Worm (Caenorhabditis elegans) whole organism, L1 larva: Measurements from ENCODE around the gene ung-1.

Source experiments
- C04F5.9 ChIP-seq: sonication (generic microtip); optimal IDR thresholded peaks from 2 replicates; lab custom pipeline; 2016; ENCODE audit warnings: missing genetic modification characterization, missing compliant biosample characterization
- C34B4.2 ChIP-seq: sonication (generic microtip); optimal IDR thresholded peaks from 2 replicates; lab custom pipeline; 2017; ENCODE audit warnings: mild to moderate bottlenecking, missing genetic modification characterization, missing compliant biosample characterization
- aly-2 ChIP-seq: fragments of 150-350 bp; optimal IDR thresholded peaks from 2 replicates; lab custom pipeline; 2014; ENCODE audit warnings: missing biosample characterization, missing genetic modification characterization
- ama-1 ChIP-seq: fragments of 150-350 bp; optimal IDR thresholded peaks from 2 replicates; lab custom pipeline; 2014
- ceh-82 ChIP-seq, 3 experiments: fragments of 150-350 bp in 1 of 3; sonication (generic microtip) in 2 of 3; optimal IDR thresholded peaks; 2 replicates each; lab custom pipeline; 2014 to 2017; ENCODE audit warnings: missing biosample characterization in 3 of 3, missing genetic modification characterization in 3 of 3
- dpl-1 ChIP-seq, 3 experiments: fragments of 150-350 bp in 2 of 3; sonication (generic microtip) in 1 of 3; optimal IDR thresholded peaks; 2 replicates each; lab custom pipeline; 2014 to 2017; ENCODE audit warnings: missing biosample characterization in 3 of 3, missing genetic modification characterization in 3 of 3, missing genetic modification reagents in 3 of 3
- dsc-1 ChIP-seq: sonication (generic microtip); optimal IDR thresholded peaks from 2 replicates; lab custom pipeline; 2016; ENCODE audit warnings: mild to moderate bottlenecking, missing genetic modification characterization, missing compliant biosample characterization
- efl-1 ChIP-seq, 4 experiments: fragments of 150-350 bp; optimal IDR thresholded peaks in 3 of 4; peaks in 1 of 4; 1 replicate in 1 of 4; 2 replicates in 3 of 4; lab custom pipeline; 2014; ENCODE audit warnings: missing biosample characterization in 2 of 4, missing genetic modification characterization in 2 of 4, missing genetic modification reagents in 2 of 4
- elt-2 ChIP-seq: sonication (generic microtip); optimal IDR thresholded peaks from 2 replicates; lab custom pipeline; 2016; ENCODE audit warnings: missing genetic modification characterization, mild to moderate bottlenecking, inconsistent platforms, missing compliant biosample characterization, missing genetic modification reagents
- fkh-10 ChIP-seq: sonication (generic microtip); optimal IDR thresholded peaks from 2 replicates; lab custom pipeline; 2017; ENCODE audit warnings: missing biosample characterization, missing genetic modification reagents, missing genetic modification characterization
- fkh-4 ChIP-seq: sonication (generic microtip); optimal IDR thresholded peaks from 2 replicates; lab custom pipeline; 2016; ENCODE audit warnings: missing compliant biosample characterization, missing genetic modification characterization, borderline replicate concordance
- fkh-8 ChIP-seq: sonication (generic microtip); optimal IDR thresholded peaks from 2 replicates; lab custom pipeline; 2016; ENCODE audit warnings: mild to moderate bottlenecking, missing genetic modification characterization, missing compliant biosample characterization
- hlh-17 ChIP-seq: fragments of 200-800 bp; sonication (Bioruptor generic); optimal IDR thresholded peaks from 2 replicates; lab custom pipeline; 2018; ENCODE audit warnings: missing genetic modification characterization, mild to moderate bottlenecking, missing compliant biosample characterization, moderate library complexity, borderline replicate concordance
- hpl-2 ChIP-seq: fragments of 150-350 bp; optimal IDR thresholded peaks from 2 replicates; lab custom pipeline; 2014; ENCODE audit warnings: missing biosample characterization, missing genetic modification reagents, missing genetic modification characterization
- lin-13 ChIP-seq: fragments of 150-350 bp; optimal IDR thresholded peaks from 2 replicates; lab custom pipeline; 2014; ENCODE audit warnings: missing biosample characterization, missing genetic modification reagents, missing genetic modification characterization
- lin-14 ChIP-seq: fragments of 200-800 bp; sonication (Bioruptor generic); optimal IDR thresholded peaks from 2 replicates; lab custom pipeline; 2018; ENCODE audit warnings: mild to moderate bottlenecking, missing genetic modification characterization, moderate library complexity, missing compliant biosample characterization
- lin-15B ChIP-seq: fragments of 150-350 bp; sonication (generic microtip); optimal IDR thresholded peaks from 3 replicates; lab custom pipeline; 2014; ENCODE audit warnings: missing biosample characterization, missing genetic modification characterization
- lin-35 ChIP-seq, 2 experiments: fragments of 150-350 bp; optimal IDR thresholded peaks; 2 replicates each; lab custom pipeline; 2014; ENCODE audit warnings: missing biosample characterization in 2 of 2, missing genetic modification characterization in 2 of 2, missing genetic modification reagents in 2 of 2
- lin-39 ChIP-seq: fragments of 150-350 bp; optimal IDR thresholded peaks from 2 replicates; lab custom pipeline; 2014; ENCODE audit warnings: missing biosample characterization, missing genetic modification reagents, missing genetic modification characterization
- lir-3 ChIP-seq: sonication (generic microtip); optimal IDR thresholded peaks from 2 replicates; lab custom pipeline; 2016; ENCODE audit warnings: mild to moderate bottlenecking, missing genetic modification characterization, moderate library complexity, missing compliant biosample characterization; ENCODE audit not compliant: poor library complexity
- lsy-2 ChIP-seq, 2 experiments: fragments of 150-350 bp; optimal IDR thresholded peaks; 2 replicates each; lab custom pipeline; 2014; ENCODE audit warnings: missing biosample characterization in 2 of 2, missing genetic modification characterization in 2 of 2
- mab-9 ChIP-seq: fragments of 200-800 bp; sonication (Bioruptor generic); IDR thresholded peaks from 2 replicates; pipeline ENCODE4 v1.3.6; 2022; ENCODE audit warnings: missing genetic modification reagents, missing genetic modification characterization, missing compliant biosample characterization
- mdl-1 ChIP-seq, 2 experiments: fragments of 150-350 bp; optimal IDR thresholded peaks; 2 replicates each; lab custom pipeline; 2014 to 2017; ENCODE audit warnings: missing biosample characterization in 2 of 2, missing genetic modification characterization in 2 of 2, inconsistent platforms in 1 of 2
- mef-2 ChIP-seq: fragments of 150-350 bp; optimal IDR thresholded peaks from 2 replicates; lab custom pipeline; 2014; ENCODE audit warnings: missing biosample characterization, missing genetic modification characterization
- mep-1 ChIP-seq: fragments of 150-350 bp; optimal IDR thresholded peaks from 2 replicates; lab custom pipeline; 2014; ENCODE audit warnings: missing biosample characterization, missing genetic modification characterization
- nhr-12 ChIP-seq: sonication (generic microtip); optimal IDR thresholded peaks from 2 replicates; lab custom pipeline; 2017; ENCODE audit warnings: missing biosample characterization, missing genetic modification characterization
- nhr-19 ChIP-seq: fragments of 200-800 bp; sonication (Bioruptor generic); conservative IDR thresholded peaks from 2 replicates; pipeline ENCODE4 v1.3.6; 2022; ENCODE audit warnings: missing genetic modification characterization, missing compliant biosample characterization
- nhr-28 ChIP-seq: fragments of 150-350 bp; optimal IDR thresholded peaks from 2 replicates; lab custom pipeline; 2014; ENCODE audit warnings: missing biosample characterization, missing genetic modification characterization
- nhr-47 ChIP-seq: sonication (generic microtip); optimal IDR thresholded peaks from 2 replicates; lab custom pipeline; 2016; ENCODE audit warnings: mild to moderate bottlenecking, missing genetic modification characterization, moderate library complexity, missing compliant biosample characterization
- nhr-76 ChIP-seq: sonication (generic microtip); optimal IDR thresholded peaks from 2 replicates; lab custom pipeline; 2017; ENCODE audit warnings: missing biosample characterization, missing genetic modification characterization
- nhr-85 ChIP-seq: sonication (generic microtip); peaks from one replicate; lab custom pipeline; 2016; ENCODE audit warnings: missing genetic modification characterization, inconsistent platforms, missing compliant biosample characterization
- pag-3 ChIP-seq: sonication (generic microtip); optimal IDR thresholded peaks from 2 replicates; lab custom pipeline; 2017; ENCODE audit warnings: missing genetic modification characterization, mild to moderate bottlenecking, missing compliant biosample characterization, antibody characterized with exemption, borderline replicate concordance; ENCODE audit not compliant: insufficient read depth
- rnt-1 ChIP-seq: sonication (generic microtip); optimal IDR thresholded peaks from 2 replicates; lab custom pipeline; 2016; ENCODE audit warnings: mild to moderate bottlenecking, missing genetic modification characterization, moderate library complexity, missing compliant biosample characterization
- skn-1 ChIP-seq: fragments of 150-350 bp; optimal IDR thresholded peaks from 2 replicates; lab custom pipeline; 2014; ENCODE audit warnings: missing biosample characterization, missing genetic modification characterization
- snu-23 ChIP-seq: sonication (generic microtip); optimal IDR thresholded peaks from 2 replicates; lab custom pipeline; 2016; ENCODE audit warnings: missing genetic modification characterization, missing compliant biosample characterization
- sptf-1 ChIP-seq: fragments of 150-350 bp; optimal IDR thresholded peaks from 2 replicates; lab custom pipeline; 2014; ENCODE audit warnings: missing biosample characterization, missing genetic modification characterization
- sup-37 ChIP-seq: fragments of 200-800 bp; sonication (Bioruptor generic); optimal IDR thresholded peaks from 2 replicates; lab custom pipeline; 2018; ENCODE audit warnings: mild to moderate bottlenecking, missing genetic modification characterization, missing compliant biosample characterization
- unc-130 ChIP-seq: fragments of 150-350 bp; optimal IDR thresholded peaks from 2 replicates; lab custom pipeline; 2017; ENCODE audit warnings: missing biosample characterization, missing genetic modification characterization, inconsistent platforms
- unc-30 ChIP-seq: sonication (generic microtip); optimal IDR thresholded peaks from 2 replicates; lab custom pipeline; 2017; ENCODE audit warnings: missing biosample characterization, missing genetic modification characterization
- vab-15 ChIP-seq: sonication (generic microtip); optimal IDR thresholded peaks from 2 replicates; lab custom pipeline; 2017; ENCODE audit warnings: missing genotype, mild to moderate bottlenecking, missing genetic modification characterization, missing compliant biosample characterization
- xbp-1 ChIP-seq: sonication (generic microtip); optimal IDR thresholded peaks from 2 replicates; lab custom pipeline; 2016; ENCODE audit warnings: missing genetic modification characterization, missing compliant biosample characterization
- zag-1 ChIP-seq: fragments of 150-350 bp; optimal IDR thresholded peaks from 2 replicates; lab custom pipeline; 2014; ENCODE audit warnings: missing biosample characterization, missing genetic modification characterization
- zip-4 ChIP-seq: fragments of 200-800 bp; sonication (Bioruptor generic); optimal IDR thresholded peaks from 2 replicates; lab custom pipeline; 2018; ENCODE audit warnings: mild to moderate bottlenecking, missing genetic modification characterization, moderate library complexity, missing compliant biosample characterization
- ztf-11 ChIP-seq, 2 experiments: sonication (generic microtip); optimal IDR thresholded peaks; 2 replicates each; lab custom pipeline; 2016 to 2017; ENCODE audit warnings: missing genetic modification characterization in 2 of 2, missing biosample characterization in 1 of 2, missing compliant biosample characterization in 1 of 2
- ztf-4 ChIP-seq: fragments of 150-350 bp; optimal IDR thresholded peaks from 2 replicates; lab custom pipeline; 2014; ENCODE audit warnings: missing biosample characterization, missing genetic modification characterization

Gene ung-1

ce11 chrIII:11982474-11982873 lies 8.6 kb upstream of the ung-1 start:
- TF ChIP-seq sptf-1 (tag; lab: Kevin White, UChicago) (no peak), C04F5.9 (tag; lab: Kevin White, UChicago) (no peak), dsc-1 (tag; lab: Kevin White, UChicago) (no peak), C34B4.2 (tag; lab: Kevin White, UChicago) (no peak)

ce11 chrIII:11981539-11981938 lies 7.6 kb upstream of the ung-1 start:
- TF ChIP-seq pag-3: peak; percentile 67
- TF ChIP-seq zag-1 (tag; lab: Kevin White, UChicago): no peak
- no peak for TF ChIP-seq lir-3
- TF ChIP-seq hpl-2 (GFP tag; lab: Kevin White, UChicago): no peak
- TF ChIP-seq efl-1 (optimal IDR thresholded peaks at IDR 0.05; lab: Kevin White, UChicago): peak; percentile 26 to 52
- TF ChIP-seq efl-1 (GFP tag; optimal IDR thresholded peaks at IDR 0.05 in 1 of 2; lab: Kevin White, UChicago): peak in 1 of 2 experiments; percentile 18
- no peak for TF ChIP-seq mef-2 (tag; lab: Kevin White, UChicago)
- TF ChIP-seq lin-14 (GFP tag; lab: Kevin White, UChicago): peak; percentile 91
- peak; percentile 10 for TF ChIP-seq dsc-1 (tag; lab: Kevin White, UChicago)
- TF ChIP-seq fkh-8: peak; percentile 51
- TF ChIP-seq nhr-85 (tag; lab: Kevin White, UChicago): peak; percentile 26
- TF ChIP-seq mab-9 (GFP tag; lab: Robert Waterston, UW): no peak
- no peak for TF ChIP-seq C04F5.9 (tag; lab: Kevin White, UChicago)
- peak; percentile 23 for TF ChIP-seq skn-1
- TF ChIP-seq xbp-1 (tag; lab: Kevin White, UChicago): peak; percentile 7
- peak; percentile 32 for TF ChIP-seq mep-1 (tag; lab: Kevin White, UChicago)
- TF ChIP-seq unc-130 (tag; lab: Kevin White, UChicago): no peak
- peak in 1 of 2 experiments; percentile 58 for TF ChIP-seq lsy-2 (tag; optimal IDR thresholded peaks at IDR 0.05; lab: Kevin White, UChicago)
- no peak for TF ChIP-seq zip-4 (GFP tag; lab: Kevin White, UChicago)
- TF ChIP-seq dpl-1 (GFP tag; optimal IDR thresholded peaks at IDR 0.05; lab: Kevin White, UChicago): peak in 2 of 3 experiments; percentile 24 to 56
- peak; percentile 38 to 65 for TF ChIP-seq lin-35 (GFP tag; optimal IDR thresholded peaks at IDR 0.05; lab: Kevin White, UChicago)
- TF ChIP-seq vab-15 (tag; lab: Kevin White, UChicago): no peak
- TF ChIP-seq fkh-10 (GFP tag; lab: Kevin White, UChicago): no peak
- TF ChIP-seq ztf-4: no peak
- peak in 1 of 3 experiments; percentile 50 for TF ChIP-seq ceh-82 (tag; optimal IDR thresholded peaks at IDR 0.05; lab: Kevin White, UChicago)
- no peak for TF ChIP-seq hlh-17 (GFP tag; lab: Kevin White, UChicago)
- TF ChIP-seq mdl-1 (tag; optimal IDR thresholded peaks at IDR 0.05; lab: Kevin White, UChicago): peak in 1 of 2 experiments; percentile 56
- TF ChIP-seq nhr-47 (tag; lab: Kevin White, UChicago): peak; percentile 25
- peak; percentile 44 for TF ChIP-seq lin-15B
- no peak for TF ChIP-seq ztf-11 (tag; optimal IDR thresholded peaks at IDR 0.05; lab: Kevin White, UChicago)
- peak; percentile 43 for TF ChIP-seq snu-23 (GFP tag; lab: Kevin White, UChicago)
- no peak for TF ChIP-seq nhr-76 (tag; lab: Kevin White, UChicago)
- TF ChIP-seq fkh-4: no peak
- no peak for TF ChIP-seq nhr-28 (tag; lab: Kevin White, UChicago)
- TF ChIP-seq nhr-19 (GFP tag; lab: Robert Waterston, UW): no peak; the same call in 1 of the 2 replicates

ce11 chrIII:11980743-11981142 lies 6.8 kb upstream of the ung-1 start:
- no peak for TF ChIP-seq ceh-82 (tag; optimal IDR thresholded peaks at IDR 0.05; lab: Kevin White, UChicago)
- no peak for TF ChIP-seq nhr-85 (tag; lab: Kevin White, UChicago)
- TF ChIP-seq efl-1 (optimal IDR thresholded peaks at IDR 0.05; lab: Kevin White, UChicago): no peak
- TF ChIP-seq efl-1 (GFP tag; optimal IDR thresholded peaks at IDR 0.05 in 1 of 2; lab: Kevin White, UChicago): no peak
- TF ChIP-seq mdl-1 (tag; optimal IDR thresholded peaks at IDR 0.05; lab: Kevin White, UChicago): no peak
- TF ChIP-seq unc-130 (tag; lab: Kevin White, UChicago): no peak
- no peak for TF ChIP-seq unc-30 (tag; lab: Kevin White, UChicago)
- no peak for TF ChIP-seq ama-1
- no peak for TF ChIP-seq lin-13 (GFP tag; lab: Kevin White, UChicago)
- TF ChIP-seq nhr-12: no peak
- TF ChIP-seq elt-2: no peak
- TF ChIP-seq rnt-1 (tag; lab: Kevin White, UChicago): no peak
- TF ChIP-seq aly-2 (tag; lab: Kevin White, UChicago): no peak
- TF ChIP-seq lin-39: no peak
- TF ChIP-seq sup-37 (GFP tag; lab: Kevin White, UChicago): no peak
